Worm (Caenorhabditis elegans) whole organism, L1 larva: ENCODE measurements around the gene oig-2.

Experiments used
- Y116A8C.19 ChIP-seq: sonication (generic microtip); optimal IDR thresholded peaks from 2 replicates; lab custom pipeline; 2016; ENCODE audit warnings: missing compliant biosample characterization, missing genetic modification characterization, borderline replicate concordance
- blmp-1 ChIP-seq: fragments of 150-350 bp; optimal IDR thresholded peaks from 2 replicates; lab custom pipeline; 2014; ENCODE audit warnings: missing biosample characterization, missing genetic modification characterization
- ceh-88 ChIP-seq: fragments of 200-800 bp; sonication (Bioruptor generic); IDR thresholded peaks from 2 replicates; pipeline ENCODE4 v1.3.6; 2022; ENCODE audit warnings: missing genetic modification characterization, missing compliant biosample characterization
- ces-1 ChIP-seq: fragments of 150-350 bp; optimal IDR thresholded peaks from 2 replicates; lab custom pipeline; 2014; ENCODE audit warnings: missing biosample characterization, missing genetic modification reagents, missing genetic modification characterization
- dsc-1 ChIP-seq: sonication (generic microtip); optimal IDR thresholded peaks from 2 replicates; lab custom pipeline; 2016; ENCODE audit warnings: mild to moderate bottlenecking, missing genetic modification characterization, missing compliant biosample characterization
- efl-3 ChIP-seq: fragments of 200-800 bp; sonication (Bioruptor generic); optimal IDR thresholded peaks from 2 replicates; lab custom pipeline; 2018; ENCODE audit warnings: mild to moderate bottlenecking, missing genetic modification characterization, missing compliant biosample characterization
- egl-27 ChIP-seq, 2 experiments: fragments of 150-350 bp in 1 of 2; sonication (generic microtip); optimal IDR thresholded peaks; 3 replicates each; lab custom pipeline; 2017 to 2018; ENCODE audit warnings: missing biosample characterization in 2 of 2, missing genetic modification characterization in 2 of 2, missing genetic modification reagents in 2 of 2
- elt-2 ChIP-seq: sonication (generic microtip); optimal IDR thresholded peaks from 2 replicates; lab custom pipeline; 2016; ENCODE audit warnings: missing genetic modification characterization, mild to moderate bottlenecking, inconsistent platforms, missing compliant biosample characterization, missing genetic modification reagents
- hlh-17 ChIP-seq: fragments of 200-800 bp; sonication (Bioruptor generic); optimal IDR thresholded peaks from 2 replicates; lab custom pipeline; 2018; ENCODE audit warnings: missing genetic modification characterization, mild to moderate bottlenecking, missing compliant biosample characterization, moderate library complexity, borderline replicate concordance
- jun-1 ChIP-seq: fragments of 150-350 bp; optimal IDR thresholded peaks from 2 replicates; lab custom pipeline; 2014; ENCODE audit warnings: missing biosample characterization, missing genetic modification reagents, missing genetic modification characterization
- lin-14 ChIP-seq: fragments of 200-800 bp; sonication (Bioruptor generic); optimal IDR thresholded peaks from 2 replicates; lab custom pipeline; 2018; ENCODE audit warnings: mild to moderate bottlenecking, missing genetic modification characterization, moderate library complexity, missing compliant biosample characterization
- lin-39 ChIP-seq: fragments of 150-350 bp; optimal IDR thresholded peaks from 2 replicates; lab custom pipeline; 2014; ENCODE audit warnings: missing biosample characterization, missing genetic modification reagents, missing genetic modification characterization
- lir-3 ChIP-seq: sonication (generic microtip); optimal IDR thresholded peaks from 2 replicates; lab custom pipeline; 2016; ENCODE audit warnings: mild to moderate bottlenecking, missing genetic modification characterization, moderate library complexity, missing compliant biosample characterization; ENCODE audit not compliant: poor library complexity
- lsy-2 ChIP-seq, 2 experiments: fragments of 150-350 bp; optimal IDR thresholded peaks; 2 replicates each; lab custom pipeline; 2014; ENCODE audit warnings: missing biosample characterization in 2 of 2, missing genetic modification characterization in 2 of 2
- mdl-1 ChIP-seq, 2 experiments: fragments of 150-350 bp; optimal IDR thresholded peaks; 2 replicates each; lab custom pipeline; 2014 to 2017; ENCODE audit warnings: missing biosample characterization in 2 of 2, missing genetic modification characterization in 2 of 2, inconsistent platforms in 1 of 2
- nhr-12 ChIP-seq: sonication (generic microtip); optimal IDR thresholded peaks from 2 replicates; lab custom pipeline; 2017; ENCODE audit warnings: missing biosample characterization, missing genetic modification characterization
- nhr-19 ChIP-seq: fragments of 200-800 bp; sonication (Bioruptor generic); conservative IDR thresholded peaks from 2 replicates; pipeline ENCODE4 v1.3.6; 2022; ENCODE audit warnings: missing genetic modification characterization, missing compliant biosample characterization
- nhr-20 ChIP-seq: sonication (generic microtip); optimal IDR thresholded peaks from 2 replicates; lab custom pipeline; 2016; ENCODE audit warnings: mild to moderate bottlenecking, missing genetic modification characterization, missing compliant biosample characterization
- nhr-28 ChIP-seq: fragments of 150-350 bp; optimal IDR thresholded peaks from 2 replicates; lab custom pipeline; 2014; ENCODE audit warnings: missing biosample characterization, missing genetic modification characterization
- nhr-85 ChIP-seq: sonication (generic microtip); peaks from one replicate; lab custom pipeline; 2016; ENCODE audit warnings: missing genetic modification characterization, inconsistent platforms, missing compliant biosample characterization
- pag-3 ChIP-seq: sonication (generic microtip); optimal IDR thresholded peaks from 2 replicates; lab custom pipeline; 2017; ENCODE audit warnings: missing genetic modification characterization, mild to moderate bottlenecking, missing compliant biosample characterization, antibody characterized with exemption, borderline replicate concordance; ENCODE audit not compliant: insufficient read depth
- rnt-1 ChIP-seq: sonication (generic microtip); optimal IDR thresholded peaks from 2 replicates; lab custom pipeline; 2016; ENCODE audit warnings: mild to moderate bottlenecking, missing genetic modification characterization, moderate library complexity, missing compliant biosample characterization
- snu-23 ChIP-seq: sonication (generic microtip); optimal IDR thresholded peaks from 2 replicates; lab custom pipeline; 2016; ENCODE audit warnings: missing genetic modification characterization, missing compliant biosample characterization
- sox-4 ChIP-seq: sonication (generic microtip); optimal IDR thresholded peaks from 2 replicates; lab custom pipeline; 2016; ENCODE audit warnings: missing genetic modification characterization, missing compliant biosample characterization
- swsn-7 ChIP-seq: sonication (generic microtip); optimal IDR thresholded peaks from 2 replicates; lab custom pipeline; 2016; ENCODE audit warnings: missing genetic modification characterization, missing compliant biosample characterization
- unc-130 ChIP-seq: fragments of 150-350 bp; optimal IDR thresholded peaks from 2 replicates; lab custom pipeline; 2017; ENCODE audit warnings: missing biosample characterization, missing genetic modification characterization, inconsistent platforms
- unc-86 ChIP-seq: sonication (generic microtip); optimal IDR thresholded peaks from 2 replicates; lab custom pipeline; 2016; ENCODE audit warnings: missing genetic modification characterization, missing compliant biosample characterization
- zag-1 ChIP-seq: fragments of 150-350 bp; optimal IDR thresholded peaks from 2 replicates; lab custom pipeline; 2014; ENCODE audit warnings: missing biosample characterization, missing genetic modification characterization
- ztf-11 ChIP-seq, 2 experiments: sonication (generic microtip); optimal IDR thresholded peaks; 2 replicates each; lab custom pipeline; 2016 to 2017; ENCODE audit warnings: missing genetic modification characterization in 2 of 2, missing biosample characterization in 1 of 2, missing compliant biosample characterization in 1 of 2

The oig-2 gene

DNA sequence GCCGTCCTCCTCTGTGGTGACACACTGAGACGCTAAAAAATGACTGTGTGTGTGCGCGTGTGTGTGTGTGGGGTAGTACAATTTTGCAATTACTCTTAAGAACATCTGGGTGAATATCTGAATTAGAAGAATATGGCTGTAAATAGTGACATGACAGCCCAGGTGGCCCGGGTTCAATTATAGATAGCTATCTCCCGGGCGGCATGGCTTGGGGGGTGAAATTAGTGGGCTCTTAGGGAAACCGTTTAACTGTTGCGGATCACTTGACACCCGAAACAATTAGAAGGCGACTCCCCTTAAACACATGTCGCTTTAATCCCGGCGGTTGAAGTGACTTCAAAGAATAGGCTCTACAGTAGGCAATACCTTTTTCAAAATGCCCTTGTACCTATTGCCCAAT lies 17.8 kb downstream of the oig-2 start:
- no peak for TF ChIP-seq snu-23 (GFP tag; lab: Kevin White, UChicago)
- TF ChIP-seq jun-1: no peak
- TF ChIP-seq unc-130 (tag; lab: Kevin White, UChicago): no peak
- TF ChIP-seq ztf-11 (tag; optimal IDR thresholded peaks at IDR 0.05; lab: Kevin White, UChicago): peak in 1 of 2 experiments; percentile 25
- TF ChIP-seq, all 84 proteins: peak for 1

DNA sequence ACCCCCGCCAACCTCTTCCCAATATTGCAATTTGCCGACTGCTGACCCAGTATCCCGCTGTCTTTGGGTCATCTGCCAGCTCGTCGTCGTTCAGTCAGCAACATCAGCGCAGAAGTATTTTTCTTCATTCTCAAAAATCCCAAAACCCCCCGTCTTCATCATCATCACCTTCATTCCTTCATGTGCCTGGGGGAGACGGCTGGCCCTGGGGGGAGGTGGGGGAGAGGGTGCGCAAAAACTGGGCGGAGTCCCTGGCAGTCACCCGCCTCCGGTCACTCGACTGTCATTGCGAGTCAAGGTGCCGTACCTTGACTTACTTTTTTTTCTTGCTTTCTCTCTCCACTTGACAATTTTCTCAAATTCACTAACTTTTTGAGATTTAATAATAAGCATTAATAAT lies 20.2 kb downstream of the oig-2 start:
- TF ChIP-seq swsn-7 (tag; lab: Kevin White, UChicago) (no peak), zag-1 (tag; lab: Kevin White, UChicago) (no peak), egl-27 (tag; optimal IDR thresholded peaks at IDR 0.05; lab: Kevin White, UChicago) (no peak), unc-86 (tag; lab: Kevin White, UChicago) (no peak), lsy-2 (tag; optimal IDR thresholded peaks at IDR 0.05; lab: Kevin White, UChicago) (no peak), pag-3 (tag; lab: Kevin White, UChicago) (no peak), Y116A8C.19 (tag; lab: Kevin White, UChicago) (no peak), ceh-88 (GFP tag; lab: Robert Waterston, UW) (no peak)
- TF ChIP-seq, all 84 proteins: peak for 0

DNA sequence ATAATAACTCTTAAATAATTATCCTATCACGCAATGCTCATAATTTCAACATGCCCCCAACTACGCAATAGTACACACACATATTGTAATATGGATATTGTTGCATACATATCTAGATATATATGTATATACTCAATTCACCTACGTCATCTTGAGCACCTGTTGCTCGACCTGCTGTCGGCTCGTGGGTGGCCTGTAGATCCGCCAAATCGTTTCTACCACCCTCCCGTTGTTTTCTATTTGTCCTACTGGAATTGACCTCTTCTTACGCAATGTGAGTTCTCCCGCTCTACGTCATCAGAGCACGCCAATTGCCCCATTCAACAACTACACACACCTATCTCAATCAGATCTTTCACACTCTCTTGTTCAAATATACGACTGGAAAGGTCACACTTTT lies 22.2 kb downstream of the oig-2 start:
- no peak for TF ChIP-seq lin-39
- TF ChIP-seq nhr-85 (tag; lab: Kevin White, UChicago): peak; percentile 69
- TF ChIP-seq nhr-28 (tag; lab: Kevin White, UChicago): no peak

DNA sequence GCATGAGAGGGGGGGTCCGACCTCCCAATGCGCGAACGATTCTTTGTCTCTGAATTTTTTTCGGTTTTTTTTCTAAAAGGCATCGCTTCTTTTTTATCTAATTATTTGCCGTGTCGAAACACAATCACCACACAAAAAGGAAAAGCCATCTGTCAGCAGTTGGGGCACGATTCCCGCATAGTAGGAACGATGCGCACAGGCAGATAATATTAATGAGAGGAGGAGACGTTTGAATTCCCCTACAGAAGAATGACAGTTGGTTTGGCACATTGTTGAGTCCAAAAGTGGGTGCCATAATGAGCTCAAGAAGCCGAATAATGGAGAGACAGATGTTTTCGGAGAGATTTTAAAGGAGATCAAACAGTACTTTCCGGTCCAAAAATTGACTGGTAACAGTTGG lies 23.3 kb downstream of the oig-2 start:
- TF ChIP-seq mdl-1 (tag; optimal IDR thresholded peaks at IDR 0.05; lab: Kevin White, UChicago) (no peak), nhr-12 (tag; lab: Kevin White, UChicago) (no peak), ztf-11 (tag; optimal IDR thresholded peaks at IDR 0.05; lab: Kevin White, UChicago) (peak in 1 of 2 experiments; percentile 43), efl-3 (GFP tag; lab: Kevin White, UChicago) (no peak), ces-1 (no peak)

DNA sequence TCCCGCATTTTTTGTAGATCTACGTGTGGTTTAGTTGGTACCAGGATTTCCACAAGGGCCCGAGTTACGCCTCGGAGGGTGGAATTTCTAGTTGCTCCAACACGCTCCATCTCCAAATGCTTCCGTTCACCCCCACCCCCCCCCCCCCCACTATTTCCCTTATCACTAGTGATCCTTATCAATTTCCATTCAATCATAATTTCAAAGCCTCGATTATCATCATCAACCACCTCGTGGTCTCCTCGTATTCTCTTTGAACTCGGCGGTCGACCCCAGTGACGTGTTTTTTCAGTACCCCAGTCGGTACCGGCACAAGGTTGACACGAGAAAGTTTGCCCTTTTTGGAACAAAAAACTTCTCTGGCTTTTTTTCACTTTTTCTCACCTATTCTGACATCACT lies 25.1 kb downstream of the oig-2 start:
- peak; percentile 65 for TF ChIP-seq elt-2
- TF ChIP-seq nhr-19 (GFP tag; lab: Robert Waterston, UW): no peak
- TF ChIP-seq, all 84 proteins: peak for 1

DNA sequence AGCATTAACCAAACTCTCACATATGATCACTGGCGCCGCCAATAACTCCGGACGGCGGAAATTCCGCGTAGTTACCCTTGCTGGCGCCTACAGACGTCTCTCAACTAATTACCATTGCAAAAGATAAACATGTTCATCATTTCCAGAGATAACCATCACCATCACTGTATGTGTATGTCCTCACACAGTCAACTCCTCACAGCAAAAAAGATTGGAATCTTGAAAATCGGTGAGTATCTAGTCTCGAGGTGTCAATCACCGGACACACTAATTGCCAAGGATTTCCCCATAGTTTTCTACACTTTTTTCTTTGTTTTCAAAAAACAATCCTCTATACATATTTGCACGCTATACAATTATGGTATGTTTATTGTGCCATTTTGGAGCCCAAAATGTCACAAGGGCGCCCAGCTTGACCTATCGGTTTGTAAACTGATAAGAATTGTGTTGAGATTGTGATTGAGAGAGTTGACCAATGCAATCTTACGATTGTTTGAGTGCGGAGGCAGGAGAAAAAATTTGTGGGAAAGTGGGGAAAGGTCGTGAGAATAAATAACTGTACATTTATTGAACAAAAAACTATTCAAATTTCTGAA lies 25.9 kb downstream of the oig-2 start:
- TF ChIP-seq efl-3 (GFP tag; lab: Kevin White, UChicago): no peak
- TF ChIP-seq nhr-85 (tag; lab: Kevin White, UChicago): peak; percentile 93
- TF ChIP-seq rnt-1 (tag; lab: Kevin White, UChicago): peak; percentile 20
- TF ChIP-seq hlh-17 (GFP tag; lab: Kevin White, UChicago): no peak
- TF ChIP-seq lsy-2 (tag; optimal IDR thresholded peaks at IDR 0.05; lab: Kevin White, UChicago): no peak
- no peak for TF ChIP-seq sox-4
- TF ChIP-seq dsc-1 (tag; lab: Kevin White, UChicago): no peak
- no peak for TF ChIP-seq lir-3 (tag; lab: Kevin White, UChicago)
- TF ChIP-seq blmp-1 (tag; lab: Kevin White, UChicago): peak; percentile 25
- TF ChIP-seq nhr-20 (tag; lab: Kevin White, UChicago): peak; percentile 30
- no peak for TF ChIP-seq Y116A8C.19 (tag; lab: Kevin White, UChicago)
- no peak for TF ChIP-seq unc-130 (tag; lab: Kevin White, UChicago)
- TF ChIP-seq elt-2: peak; percentile 71
- TF ChIP-seq lin-14 (GFP tag; lab: Kevin White, UChicago): peak; percentile 54
- TF ChIP-seq snu-23 (GFP tag; lab: Kevin White, UChicago): peak; percentile 12
- TF ChIP-seq, all 84 proteins: peak for 7
